Fruit fly (Drosophila melanogaster) whole organism, wandering third instar larva: ENCODE measurements around the gene CG43137.

ENCODE experiments used
- Abd-B ChIP-seq: fragments of >200 bp; optimal IDR thresholded peaks from 2 replicates; lab custom pipeline; 2017; ENCODE audit warnings: missing biosample characterization, missing genetic modification characterization
- Hr78 ChIP-seq: fragments of >200 bp; optimal IDR thresholded peaks from 2 replicates; lab custom pipeline; 2017; ENCODE audit warnings: missing biosample characterization, missing genetic modification characterization
- Myc ChIP-seq: fragments of >200 bp; optimal IDR thresholded peaks from 2 replicates; lab custom pipeline; 2017
- br ChIP-seq: fragments of 200-800 bp; sonication (Bioruptor generic); optimal IDR thresholded peaks from 2 replicates; lab custom pipeline; 2016; ENCODE audit warnings: missing biosample characterization, missing genetic modification characterization
- brk ChIP-seq: fragments of 200-800 bp; sonication (Bioruptor generic); optimal IDR thresholded peaks from 2 replicates; lab custom pipeline; 2016; ENCODE audit warnings: missing biosample characterization, mild to moderate bottlenecking, missing genetic modification characterization
- dl ChIP-seq, 2 experiments: fragments of 175-275, 200-275 bp in 1 of 2; fragments of 200-275 bp in 1 of 2; sonication (Bioruptor generic); optimal IDR thresholded peaks; lab custom pipeline; 2018; ENCODE audit warnings: mild to moderate bottlenecking in 2 of 2, missing biosample characterization in 2 of 2, missing genetic modification characterization in 2 of 2, moderate library complexity in 2 of 2; ENCODE audit not compliant: partially characterized antibody in 2 of 2, insufficient read depth in 1 of 2
- dsf ChIP-seq: sonication (Bioruptor generic); optimal IDR thresholded peaks from 2 replicates; lab custom pipeline; 2016; ENCODE audit warnings: missing biosample characterization, missing genetic modification characterization, borderline replicate concordance
- ey ChIP-seq: fragments of 200-800 bp; sonication (Bioruptor generic); optimal IDR thresholded peaks from 2 replicates; lab custom pipeline; 2016; ENCODE audit warnings: missing biosample characterization, missing genetic modification characterization
- jim ChIP-seq: fragments of 175-275, 200-325 bp; sonication (Bioruptor generic); optimal IDR thresholded peaks from 2 replicates; lab custom pipeline; 2016; ENCODE audit warnings: missing biosample characterization, mild to moderate bottlenecking, missing genetic modification characterization
- pan ChIP-seq: fragments of >200 bp; optimal IDR thresholded peaks from 2 replicates; lab custom pipeline; 2017
- psq ChIP-seq: fragments of 200-800 bp; sonication (Bioruptor generic); optimal IDR thresholded peaks from 3 replicates; lab custom pipeline; 2017; ENCODE audit warnings: missing biosample characterization, mild to moderate bottlenecking, missing genetic modification characterization, moderate library complexity

DNA sequence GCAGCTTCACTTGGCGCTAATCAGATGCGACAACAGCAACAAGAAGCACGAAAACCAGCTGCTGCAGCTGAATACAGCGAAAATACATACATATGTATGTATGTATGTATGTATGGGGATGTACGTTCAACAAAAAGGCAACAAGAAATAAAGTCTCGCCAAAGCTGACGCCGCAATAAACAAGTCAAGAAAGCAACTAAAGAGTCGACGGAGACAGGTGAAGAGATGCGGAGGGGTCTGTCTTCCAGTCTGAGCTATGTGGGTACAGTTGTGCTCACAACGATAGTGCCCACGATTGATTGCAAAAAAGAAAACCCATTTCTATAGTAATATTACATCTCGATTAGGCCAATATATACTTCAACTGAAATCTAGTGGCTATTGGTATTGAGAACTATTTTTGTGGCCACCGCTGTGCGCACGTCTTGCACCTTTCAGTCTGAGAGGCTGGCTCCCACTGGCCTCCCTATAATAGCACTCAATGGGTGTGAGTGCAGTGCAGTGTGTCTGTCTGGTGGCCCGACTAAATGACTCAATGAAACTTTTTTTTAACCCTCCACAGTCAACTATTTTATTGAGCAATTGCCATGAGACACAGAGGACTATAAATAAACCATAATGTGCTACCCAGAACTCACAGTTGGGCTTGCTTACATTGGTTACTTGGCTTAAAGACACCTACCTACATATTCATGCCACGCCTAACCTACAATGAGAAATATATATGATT, 31.0 kb upstream of the CG43137 start:
- TF ChIP-seq dsf (GFP tag; lab: Kevin White, UChicago) (peak; percentile 78), Myc (lab: Kevin White, UChicago) (no peak), Abd-B (GFP tag; lab: Kevin White, UChicago) (no peak), br (GFP tag; lab: Kevin White, UChicago) (peak; percentile 97), Hr78 (GFP tag; lab: Kevin White, UChicago) (no peak), psq (GFP tag; lab: Kevin White, UChicago) (peak; percentile 92), ey (GFP tag; lab: Kevin White, UChicago) (peak; percentile 97), pan (lab: Kevin White, UChicago) (no peak), jim (GFP tag; lab: Kevin White, UChicago) (peak; percentile 81), brk (GFP tag; lab: Kevin White, UChicago) (peak; percentile 87), dl (GFP tag; optimal IDR thresholded peaks at IDR 0.05; lab: Kevin White, UChicago; ENCODE audit: insufficient read depth in 1 of 2, partially characterized antibody in 2 of 2) (no peak)
